Worm (Caenorhabditis elegans) whole organism, L1 larva: Measurements from ENCODE around the gene daf-10.

Experiments used
- C34B4.2 ChIP-seq: sonication (generic microtip); optimal IDR thresholded peaks from 2 replicates; lab custom pipeline; 2017; ENCODE audit warnings: mild to moderate bottlenecking, missing genetic modification characterization, missing compliant biosample characterization
- F16B12.6 ChIP-seq: fragments of 150-350 bp; optimal IDR thresholded peaks from 2 replicates; lab custom pipeline; 2014; ENCODE audit warnings: missing biosample characterization, missing genetic modification characterization
- Y116A8C.19 ChIP-seq: sonication (generic microtip); optimal IDR thresholded peaks from 2 replicates; lab custom pipeline; 2016; ENCODE audit warnings: missing compliant biosample characterization, missing genetic modification characterization, borderline replicate concordance
- aha-1 ChIP-seq: fragments of 150-350 bp; optimal IDR thresholded peaks from 2 replicates; lab custom pipeline; 2014; ENCODE audit warnings: missing biosample characterization, missing genetic modification characterization
- aly-2 ChIP-seq: fragments of 150-350 bp; optimal IDR thresholded peaks from 2 replicates; lab custom pipeline; 2014; ENCODE audit warnings: missing biosample characterization, missing genetic modification characterization
- ceh-63 ChIP-seq: fragments of 200-800 bp; sonication (Bioruptor generic); optimal IDR thresholded peaks from 2 replicates; lab custom pipeline; 2018; ENCODE audit warnings: mild to moderate bottlenecking, missing genetic modification characterization, missing compliant biosample characterization
- ceh-82 ChIP-seq, 3 experiments: fragments of 150-350 bp in 1 of 3; sonication (generic microtip) in 2 of 3; optimal IDR thresholded peaks; 2 replicates each; lab custom pipeline; 2014 to 2017; ENCODE audit warnings: missing biosample characterization in 3 of 3, missing genetic modification characterization in 3 of 3
- ceh-88 ChIP-seq: fragments of 200-800 bp; sonication (Bioruptor generic); IDR thresholded peaks from 2 replicates; pipeline ENCODE4 v1.3.6; 2022; ENCODE audit warnings: missing genetic modification characterization, missing compliant biosample characterization
- ceh-90 ChIP-seq: sonication (generic microtip); optimal IDR thresholded peaks from 2 replicates; lab custom pipeline; 2016; ENCODE audit warnings: missing genetic modification characterization, missing compliant biosample characterization
- ces-1 ChIP-seq: fragments of 150-350 bp; optimal IDR thresholded peaks from 2 replicates; lab custom pipeline; 2014; ENCODE audit warnings: missing biosample characterization, missing genetic modification reagents, missing genetic modification characterization
- dpl-1 ChIP-seq, 3 experiments: fragments of 150-350 bp in 2 of 3; sonication (generic microtip) in 1 of 3; optimal IDR thresholded peaks; 2 replicates each; lab custom pipeline; 2014 to 2017; ENCODE audit warnings: missing biosample characterization in 3 of 3, missing genetic modification characterization in 3 of 3, missing genetic modification reagents in 3 of 3
- dsc-1 ChIP-seq: sonication (generic microtip); optimal IDR thresholded peaks from 2 replicates; lab custom pipeline; 2016; ENCODE audit warnings: mild to moderate bottlenecking, missing genetic modification characterization, missing compliant biosample characterization
- efl-1 ChIP-seq, 4 experiments: fragments of 150-350 bp; optimal IDR thresholded peaks in 3 of 4; peaks in 1 of 4; 1 replicate in 1 of 4; 2 replicates in 3 of 4; lab custom pipeline; 2014; ENCODE audit warnings: missing biosample characterization in 2 of 4, missing genetic modification characterization in 2 of 4, missing genetic modification reagents in 2 of 4
- efl-3 ChIP-seq: fragments of 200-800 bp; sonication (Bioruptor generic); optimal IDR thresholded peaks from 2 replicates; lab custom pipeline; 2018; ENCODE audit warnings: mild to moderate bottlenecking, missing genetic modification characterization, missing compliant biosample characterization
- egl-27 ChIP-seq, 2 experiments: fragments of 150-350 bp in 1 of 2; sonication (generic microtip); optimal IDR thresholded peaks; 3 replicates each; lab custom pipeline; 2017 to 2018; ENCODE audit warnings: missing biosample characterization in 2 of 2, missing genetic modification characterization in 2 of 2, missing genetic modification reagents in 2 of 2
- elt-2 ChIP-seq: sonication (generic microtip); optimal IDR thresholded peaks from 2 replicates; lab custom pipeline; 2016; ENCODE audit warnings: missing genetic modification characterization, mild to moderate bottlenecking, inconsistent platforms, missing compliant biosample characterization, missing genetic modification reagents
- fkh-10 ChIP-seq: sonication (generic microtip); optimal IDR thresholded peaks from 2 replicates; lab custom pipeline; 2017; ENCODE audit warnings: missing biosample characterization, missing genetic modification reagents, missing genetic modification characterization
- fkh-4 ChIP-seq: sonication (generic microtip); optimal IDR thresholded peaks from 2 replicates; lab custom pipeline; 2016; ENCODE audit warnings: missing compliant biosample characterization, missing genetic modification characterization, borderline replicate concordance
- fos-1 ChIP-seq: fragments of 150-350 bp; optimal IDR thresholded peaks from 2 replicates; lab custom pipeline; 2014; ENCODE audit warnings: missing biosample characterization, missing genetic modification characterization
- hlh-17 ChIP-seq: fragments of 200-800 bp; sonication (Bioruptor generic); optimal IDR thresholded peaks from 2 replicates; lab custom pipeline; 2018; ENCODE audit warnings: missing genetic modification characterization, mild to moderate bottlenecking, missing compliant biosample characterization, moderate library complexity, borderline replicate concordance
- jun-1 ChIP-seq: fragments of 150-350 bp; optimal IDR thresholded peaks from 2 replicates; lab custom pipeline; 2014; ENCODE audit warnings: missing biosample characterization, missing genetic modification reagents, missing genetic modification characterization
- lin-15B ChIP-seq: fragments of 150-350 bp; sonication (generic microtip); optimal IDR thresholded peaks from 3 replicates; lab custom pipeline; 2014; ENCODE audit warnings: missing biosample characterization, missing genetic modification characterization
- lin-39 ChIP-seq: fragments of 150-350 bp; optimal IDR thresholded peaks from 2 replicates; lab custom pipeline; 2014; ENCODE audit warnings: missing biosample characterization, missing genetic modification reagents, missing genetic modification characterization
- lir-3 ChIP-seq: sonication (generic microtip); optimal IDR thresholded peaks from 2 replicates; lab custom pipeline; 2016; ENCODE audit warnings: mild to moderate bottlenecking, missing genetic modification characterization, moderate library complexity, missing compliant biosample characterization; ENCODE audit not compliant: poor library complexity
- lsy-2 ChIP-seq, 2 experiments: fragments of 150-350 bp; optimal IDR thresholded peaks; 2 replicates each; lab custom pipeline; 2014; ENCODE audit warnings: missing biosample characterization in 2 of 2, missing genetic modification characterization in 2 of 2
- mab-9 ChIP-seq: fragments of 200-800 bp; sonication (Bioruptor generic); IDR thresholded peaks from 2 replicates; pipeline ENCODE4 v1.3.6; 2022; ENCODE audit warnings: missing genetic modification reagents, missing genetic modification characterization, missing compliant biosample characterization
- nhr-12 ChIP-seq: sonication (generic microtip); optimal IDR thresholded peaks from 2 replicates; lab custom pipeline; 2017; ENCODE audit warnings: missing biosample characterization, missing genetic modification characterization
- nhr-20 ChIP-seq: sonication (generic microtip); optimal IDR thresholded peaks from 2 replicates; lab custom pipeline; 2016; ENCODE audit warnings: mild to moderate bottlenecking, missing genetic modification characterization, missing compliant biosample characterization
- nhr-237 ChIP-seq: fragments of 150-350 bp; optimal IDR thresholded peaks from 2 replicates; lab custom pipeline; 2014; ENCODE audit warnings: missing biosample characterization, missing genetic modification characterization
- nhr-28 ChIP-seq: fragments of 150-350 bp; optimal IDR thresholded peaks from 2 replicates; lab custom pipeline; 2014; ENCODE audit warnings: missing biosample characterization, missing genetic modification characterization
- nhr-71 ChIP-seq: sonication (generic microtip); optimal IDR thresholded peaks from 2 replicates; lab custom pipeline; 2016; ENCODE audit warnings: mild to moderate bottlenecking, missing genetic modification characterization, moderate library complexity, missing compliant biosample characterization
- nhr-77 ChIP-seq: fragments of 150-350 bp; optimal IDR thresholded peaks from 2 replicates; lab custom pipeline; 2014; ENCODE audit warnings: missing biosample characterization, missing genetic modification characterization
- nhr-84 ChIP-seq: sonication (generic microtip); optimal IDR thresholded peaks from 2 replicates; lab custom pipeline; 2017; ENCODE audit warnings: missing biosample characterization, missing genetic modification characterization
- pag-3 ChIP-seq: sonication (generic microtip); optimal IDR thresholded peaks from 2 replicates; lab custom pipeline; 2017; ENCODE audit warnings: missing genetic modification characterization, mild to moderate bottlenecking, missing compliant biosample characterization, antibody characterized with exemption, borderline replicate concordance; ENCODE audit not compliant: insufficient read depth
- pax-3 ChIP-seq: fragments of 200-800 bp; sonication (Bioruptor generic); optimal IDR thresholded peaks from 2 replicates; lab custom pipeline; 2018; ENCODE audit warnings: mild to moderate bottlenecking, missing genetic modification characterization, moderate library complexity, missing compliant biosample characterization
- rnt-1 ChIP-seq: sonication (generic microtip); optimal IDR thresholded peaks from 2 replicates; lab custom pipeline; 2016; ENCODE audit warnings: mild to moderate bottlenecking, missing genetic modification characterization, moderate library complexity, missing compliant biosample characterization
- skn-1 ChIP-seq: fragments of 150-350 bp; optimal IDR thresholded peaks from 2 replicates; lab custom pipeline; 2014; ENCODE audit warnings: missing biosample characterization, missing genetic modification characterization
- snpc-4 ChIP-seq: fragments of 150-350 bp; optimal IDR thresholded peaks from 2 replicates; lab custom pipeline; 2014; ENCODE audit warnings: missing biosample characterization, missing genetic modification characterization
- snu-23 ChIP-seq: sonication (generic microtip); optimal IDR thresholded peaks from 2 replicates; lab custom pipeline; 2016; ENCODE audit warnings: missing genetic modification characterization, missing compliant biosample characterization
- sox-4 ChIP-seq: sonication (generic microtip); optimal IDR thresholded peaks from 2 replicates; lab custom pipeline; 2016; ENCODE audit warnings: missing genetic modification characterization, missing compliant biosample characterization
- sptf-1 ChIP-seq: fragments of 150-350 bp; optimal IDR thresholded peaks from 2 replicates; lab custom pipeline; 2014; ENCODE audit warnings: missing biosample characterization, missing genetic modification characterization
- sup-37 ChIP-seq: fragments of 200-800 bp; sonication (Bioruptor generic); optimal IDR thresholded peaks from 2 replicates; lab custom pipeline; 2018; ENCODE audit warnings: mild to moderate bottlenecking, missing genetic modification characterization, missing compliant biosample characterization
- tbx-2 ChIP-seq: sonication (generic microtip); optimal IDR thresholded peaks from 2 replicates; lab custom pipeline; 2016; ENCODE audit warnings: missing genetic modification characterization, missing compliant biosample characterization
- vab-15 ChIP-seq: sonication (generic microtip); optimal IDR thresholded peaks from 2 replicates; lab custom pipeline; 2017; ENCODE audit warnings: missing genotype, mild to moderate bottlenecking, missing genetic modification characterization, missing compliant biosample characterization
- xbp-1 ChIP-seq: sonication (generic microtip); optimal IDR thresholded peaks from 2 replicates; lab custom pipeline; 2016; ENCODE audit warnings: missing genetic modification characterization, missing compliant biosample characterization
- zag-1 ChIP-seq: fragments of 150-350 bp; optimal IDR thresholded peaks from 2 replicates; lab custom pipeline; 2014; ENCODE audit warnings: missing biosample characterization, missing genetic modification characterization
- ztf-4 ChIP-seq: fragments of 150-350 bp; optimal IDR thresholded peaks from 2 replicates; lab custom pipeline; 2014; ENCODE audit warnings: missing biosample characterization, missing genetic modification characterization

daf-10 gene

DNA sequence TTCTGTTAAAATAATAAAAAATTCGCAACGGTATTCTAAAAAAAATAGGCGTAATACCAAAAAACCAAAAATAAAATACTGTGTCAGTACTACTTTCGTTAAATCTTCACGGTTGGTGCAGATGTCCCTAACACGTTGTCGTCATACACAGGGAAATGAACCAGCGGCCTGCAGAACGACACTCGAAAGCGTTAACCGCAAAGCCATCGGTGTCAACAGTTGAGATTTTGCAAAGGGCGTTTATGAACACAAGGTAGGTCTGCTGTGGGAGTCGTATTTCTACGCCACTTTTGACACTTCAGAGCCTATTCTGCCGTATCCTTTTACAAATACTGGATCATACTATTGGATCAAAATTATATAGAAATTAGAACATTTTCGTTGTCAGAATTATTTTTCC, 45.2 kb upstream of the daf-10 start (continued):
- TF ChIP-seq nhr-20 (tag; lab: Kevin White, UChicago) (peak; percentile 74), ces-1 (GFP tag; lab: Kevin White, UChicago) (no peak), dpl-1 (GFP tag; optimal IDR thresholded peaks at IDR 0.05; lab: Kevin White, UChicago) (peak; percentile 31 to 56 (median 53)), aha-1 (tag; lab: Kevin White, UChicago) (no peak), pax-3 (tag; lab: Kevin White, UChicago) (no peak), nhr-71 (tag; lab: Kevin White, UChicago) (peak; percentile 80), ceh-63 (GFP tag; lab: Kevin White, UChicago) (no peak), xbp-1 (peak; percentile 72), efl-1 (optimal IDR thresholded peaks at IDR 0.05; lab: Kevin White, UChicago) (peak; percentile 59 to 62), efl-1 (GFP tag; optimal IDR thresholded peaks at IDR 0.05 in 1 of 2; lab: Kevin White, UChicago) (peak; percentile 46 to 94), nhr-77 (tag; lab: Kevin White, UChicago) (peak; percentile 55), fos-1 (tag; lab: Kevin White, UChicago) (peak; percentile 60), ceh-88 (GFP tag; lab: Robert Waterston, UW) (no peak), efl-3 (GFP tag; lab: Kevin White, UChicago) (peak; percentile 5), C34B4.2 (tag; lab: Kevin White, UChicago) (no peak), snpc-4 (tag; lab: Kevin White, UChicago) (peak; percentile 16), zag-1 (no peak), nhr-28 (tag; lab: Kevin White, UChicago) (no peak), nhr-84 (tag; lab: Kevin White, UChicago) (no peak), lin-15B (no peak), rnt-1 (peak; percentile 92), ztf-4 (tag; lab: Kevin White, UChicago) (no peak), lin-39 (tag; lab: Kevin White, UChicago) (no peak), elt-2 (tag; lab: Kevin White, UChicago) (no peak), lir-3 (tag; lab: Kevin White, UChicago) (peak; percentile 49), sptf-1 (tag; lab: Kevin White, UChicago) (no peak), ceh-82 (tag; optimal IDR thresholded peaks at IDR 0.05; lab: Kevin White, UChicago) (peak in 2 of 3 experiments; percentile 47 to 66), ceh-90 (no peak), nhr-237 (tag; lab: Kevin White, UChicago) (no peak), snu-23 (GFP tag; lab: Kevin White, UChicago) (peak; percentile 89), tbx-2 (tag; lab: Kevin White, UChicago) (peak; percentile 66), vab-15 (tag; lab: Kevin White, UChicago) (no peak), lsy-2 (tag; optimal IDR thresholded peaks at IDR 0.05; lab: Kevin White, UChicago) (peak; percentile 64 to 72), aly-2 (tag; lab: Kevin White, UChicago) (peak; percentile 44), Y116A8C.19 (tag; lab: Kevin White, UChicago) (no peak), fkh-4 (no peak), fkh-10 (peak; percentile 17), sox-4 (tag; lab: Kevin White, UChicago) (no peak), sup-37 (GFP tag; lab: Kevin White, UChicago) (peak; percentile 0), jun-1 (tag; lab: Kevin White, UChicago) (peak; percentile 43), nhr-12 (tag; lab: Kevin White, UChicago) (no peak), dsc-1 (peak; percentile 79), egl-27 (tag; optimal IDR thresholded peaks at IDR 0.05; lab: Kevin White, UChicago) (no peak), F16B12.6 (tag; lab: Kevin White, UChicago) (peak; percentile 55), pag-3 (no peak), hlh-17 (GFP tag; lab: Kevin White, UChicago) (no peak), skn-1 (peak; percentile 72), mab-9 (GFP tag; lab: Robert Waterston, UW) (no peak)
